Fruit fly (Drosophila melanogaster): ENCODE results near the gene CG33116.

dm6 chr2L:19543010-19543564, 9.8 kb downstream of the CG33116 start:
- TF ChIP-seq Sox14 (GFP tag; optimal IDR thresholded peaks at IDR 0.05) (peak; percentile 3), svp (GFP tag) (no peak), net (GFP tag; optimal IDR thresholded peaks at IDR 0.05) (no peak), Hr39 (GFP tag; optimal IDR thresholded peaks at IDR 0.05) (no peak), topi (GFP tag; optimal IDR thresholded peaks at IDR 0.05) (no peak), Lpt (GFP tag; optimal IDR thresholded peaks at IDR 0.05) (no peak), CG6854 (GFP tag; optimal IDR thresholded peaks at IDR 0.05) (no peak), dsx (GFP tag; optimal IDR thresholded peaks at IDR 0.05; ENCODE audit: poor library complexity, severe bottlenecking) (no peak), CG8119 (GFP tag; IDR thresholded peaks at IDR 0.05) (no peak)
